Fruit fly (Drosophila melanogaster): ENCODE results near the gene Dref.

The Dref gene

dm6 chr2L:9915011-9915850 lies 51.8 kb downstream of the Dref start, which contains the start of gene yip2 (continued):
- peak; percentile 57 for TF ChIP-seq cyc (GFP tag; optimal IDR thresholded peaks at IDR 0.05)
- peak; percentile 98 for TF ChIP-seq CG10669 (GFP tag; optimal IDR thresholded peaks at IDR 0.05)
- TF ChIP-seq Sox102F (GFP tag; optimal IDR thresholded peaks at IDR 0.05), result peak; percentile 88
- peak; percentile 82 for TF ChIP-seq Eip75B (GFP tag; optimal IDR thresholded peaks at IDR 0.05)
- peak; percentile 43 for TF ChIP-seq Hr39 (GFP tag; optimal IDR thresholded peaks at IDR 0.05)
- TF ChIP-seq CG8319 (GFP tag; optimal IDR thresholded peaks at IDR 0.05), result peak; percentile 92
- TF ChIP-seq ss (GFP tag; optimal IDR thresholded peaks at IDR 0.05), result peak; percentile 100
- peak; percentile 91 for TF ChIP-seq eg (GFP tag; IDR thresholded peaks at IDR 0.05)
- peak; percentile 10; the same call in 1 of the 2 replicates for TF ChIP-seq CG11294 (GFP tag; IDR thresholded peaks at IDR 0.05)
- TF ChIP-seq Met (GFP tag; optimal IDR thresholded peaks at IDR 0.05), result peak; percentile 87
- peak; percentile 85 for TF ChIP-seq CG3032 (tag; optimal IDR thresholded peaks at IDR 0.05)
- TF ChIP-seq dsx (GFP tag; optimal IDR thresholded peaks at IDR 0.05; ENCODE audit: poor library complexity, severe bottlenecking), result peak; percentile 92
- peak; percentile 96 for TF ChIP-seq fd85E (GFP tag; optimal IDR thresholded peaks at IDR 0.05)
- TF ChIP-seq fkh (GFP tag; optimal IDR thresholded peaks at IDR 0.05), result peak; percentile 61
- peak; percentile 96 for TF ChIP-seq CG7368 (GFP tag; optimal IDR thresholded peaks at IDR 0.05)
- TF ChIP-seq Ets96B (tag; optimal IDR thresholded peaks at IDR 0.05), result peak; percentile 87
- TF ChIP-seq CG8119 (GFP tag; IDR thresholded peaks at IDR 0.05), result peak; percentile 97
- TF ChIP-seq topi (GFP tag; optimal IDR thresholded peaks at IDR 0.05), result peak; percentile 82
- TF ChIP-seq CG6808 (GFP tag; optimal IDR thresholded peaks at IDR 0.05), result peak; percentile 99
- TF ChIP-seq Sox14 (GFP tag; optimal IDR thresholded peaks at IDR 0.05), result peak; percentile 93
- peak; percentile 86 for TF ChIP-seq Eip78C (GFP tag)
- peak; percentile 77 for TF ChIP-seq achi (GFP tag; optimal IDR thresholded peaks at IDR 0.05)
- no peak for TF ChIP-seq Sox15 (GFP tag; optimal IDR thresholded peaks at IDR 0.05)
- peak; percentile 67 for TF ChIP-seq Hr38 (GFP tag; optimal IDR thresholded peaks at IDR 0.05)
- peak; percentile 99 for TF ChIP-seq svp (GFP tag)
- TF ChIP-seq Eip93F (GFP tag; optimal IDR thresholded peaks at IDR 0.05), result peak; percentile 91
- TF ChIP-seq salr (GFP tag; optimal IDR thresholded peaks at IDR 0.05), result peak; percentile 91 to 93
- TF ChIP-seq CG34406 (GFP tag; optimal IDR thresholded peaks at IDR 0.05), result peak; percentile 59
